Fruit fly (Drosophila melanogaster) whole organism, embryonic: Measurements from ENCODE around the gene Mink.
A peak's percentile ranks its signal among the peaks of the same experiment; 100 is the strongest.

Source experiments
- Adf1 ChIP-seq: fragments of 200-800 bp; sonication (Bioruptor generic); IDR thresholded peaks from 2 replicates; pipeline ENCODE4 v1.3.6; 2022; ENCODE audit warnings: missing biosample characterization, missing genetic modification characterization
- BtbVII ChIP-seq: fragments of 200-800 bp; sonication (Bioruptor generic); optimal IDR thresholded peaks from 3 replicates; lab custom pipeline; 2017; ENCODE audit warnings: missing biosample characterization, mild to moderate bottlenecking, missing genetic modification characterization
- CG10274 ChIP-seq: fragments of 200-800 bp; sonication (Bioruptor generic); optimal IDR thresholded peaks from 3 replicates; lab custom pipeline; 2017; ENCODE audit warnings: missing biosample characterization, mild to moderate bottlenecking, missing genetic modification characterization
- CG13123 ChIP-seq: fragments of 200-800 bp; sonication (Bioruptor generic); optimal IDR thresholded peaks from 2 replicates; lab custom pipeline; 2016; ENCODE audit warnings: missing biosample characterization, missing genetic modification characterization
- CG13287 ChIP-seq: fragments of 200-800 bp; sonication (Bioruptor generic); IDR thresholded peaks from 2 replicates; pipeline ENCODE4 v1.3.6; 2022; ENCODE audit warnings: missing biosample characterization, missing genetic modification characterization; ENCODE audit not compliant: partially characterized antibody
- CG13296 ChIP-seq: fragments of 200-800 bp; sonication (Bioruptor generic); optimal IDR thresholded peaks from 3 replicates; lab custom pipeline; 2018; ENCODE audit warnings: missing biosample characterization, mild to moderate bottlenecking, missing genetic modification characterization
- CG14441 ChIP-seq: fragments of 200-800 bp; sonication (Bioruptor generic); IDR thresholded peaks from 2 replicates; pipeline ENCODE4 v1.3.6; 2022; ENCODE audit warnings: missing biosample characterization, missing genetic modification characterization
- CG16779 ChIP-seq: fragments of 200-800 bp; sonication (Bioruptor generic); IDR thresholded peaks from 2 replicates; pipeline ENCODE4 v1.3.6; 2022; ENCODE audit warnings: missing biosample characterization, missing genetic modification characterization
- CG17361 ChIP-seq: fragments of 200-800 bp; sonication (Bioruptor generic); IDR thresholded peaks from 3 replicates; pipeline ENCODE4 v1.3.6; 2022; ENCODE audit warnings: missing biosample characterization, missing genetic modification characterization
- CG2875 ChIP-seq: fragments of 200-800 bp; sonication (Bioruptor generic); optimal IDR thresholded peaks from 2 replicates; lab custom pipeline; 2017; ENCODE audit warnings: missing biosample characterization, mild to moderate bottlenecking, missing genetic modification characterization, missing genetic modification reagents
- CG3163 ChIP-seq: fragments of 200-800 bp; sonication (Bioruptor generic); optimal IDR thresholded peaks from 3 replicates; lab custom pipeline; 2016; ENCODE audit warnings: missing biosample characterization, missing genetic modification characterization
- CG3407 ChIP-seq: fragments of 200-800 bp; sonication (Bioruptor generic); optimal IDR thresholded peaks from 2 replicates; lab custom pipeline; 2018; ENCODE audit warnings: missing biosample characterization, mild to moderate bottlenecking, missing genetic modification characterization
- CG6175 ChIP-seq: fragments of 200-800 bp; sonication (Bioruptor generic); IDR thresholded peaks from 3 replicates; pipeline ENCODE4 v1.3.6; 2022; ENCODE audit warnings: missing biosample characterization, missing genetic modification characterization
- CG6791 ChIP-seq: fragments of 200-800 bp; sonication (Bioruptor generic); IDR thresholded peaks from 3 replicates; pipeline ENCODE4 v1.3.6; 2022; ENCODE audit warnings: missing biosample characterization, missing genetic modification characterization; ENCODE audit not compliant: partially characterized antibody
- CG7372 ChIP-seq: fragments of 200-800 bp; sonication (Bioruptor generic); IDR thresholded peaks from 2 replicates; pipeline ENCODE4 v1.3.6; 2022; ENCODE audit warnings: missing biosample characterization, missing genetic modification characterization
- CG9437 ChIP-seq: fragments of 200-800 bp; sonication (Bioruptor generic); optimal IDR thresholded peaks from 2 replicates; lab custom pipeline; 2018; ENCODE audit warnings: missing biosample characterization, mild to moderate bottlenecking, missing genetic modification characterization
- Dfd ChIP-seq, 2 experiments: fragments of >200 bp; optimal IDR thresholded peaks; 2 replicates each; lab custom pipeline; 2017; ENCODE audit warnings: missing biosample characterization in 2 of 2, missing genetic modification characterization in 2 of 2
- Dll ChIP-seq: fragments of 200-800 bp; sonication (Bioruptor generic); IDR thresholded peaks from 4 replicates; pipeline ENCODE4 v1.3.6; 2022; ENCODE audit warnings: missing biosample characterization, missing genetic modification characterization; ENCODE audit not compliant: partially characterized antibody
- Dref ChIP-seq: fragments of 200-800 bp; sonication (Bioruptor generic); IDR thresholded peaks from 2 replicates; pipeline ENCODE4 v1.3.6; 2022; ENCODE audit warnings: missing biosample characterization, missing genetic modification characterization
- Drgx ChIP-seq: fragments of 200-800 bp; sonication (Bioruptor generic); IDR thresholded peaks from 2 replicates; pipeline ENCODE4 v1.3.6; 2022; ENCODE audit warnings: missing biosample characterization, missing genetic modification characterization
- Elba2 ChIP-seq: fragments of 200-800 bp; sonication (Bioruptor generic); optimal IDR thresholded peaks from 3 replicates; lab custom pipeline; 2016; ENCODE audit warnings: missing biosample characterization, missing genetic modification characterization
- Ets97D ChIP-seq: fragments of 200-800 bp; sonication (Bioruptor generic); optimal IDR thresholded peaks from 3 replicates; lab custom pipeline; 2016; ENCODE audit warnings: missing biosample characterization, missing genetic modification characterization
- Hmr ChIP-seq: fragments of 200-800 bp; sonication (Bioruptor generic); optimal IDR thresholded peaks from 3 replicates; lab custom pipeline; 2017; ENCODE audit warnings: mild to moderate bottlenecking, missing biosample characterization, missing genetic modification reagents, missing genetic modification characterization
- Lpt ChIP-seq: fragments of >200 bp; optimal IDR thresholded peaks from 2 replicates; lab custom pipeline; 2018; ENCODE audit warnings: missing biosample characterization, missing genetic modification characterization
- MBD-R2 ChIP-seq: fragments of 200-800 bp; sonication (Bioruptor generic); IDR thresholded peaks from 2 replicates; pipeline ENCODE4 v1.3.6; 2022; ENCODE audit warnings: missing biosample characterization, missing genetic modification characterization
- Nf-YC ChIP-seq: fragments of 200-800 bp; optimal IDR thresholded peaks from 3 replicates; lab custom pipeline; 2019; ENCODE audit warnings: missing biosample characterization, mild to moderate bottlenecking, missing genetic modification characterization, moderate library complexity
- Oaz ChIP-seq: fragments of 200-800 bp; sonication (Bioruptor generic); IDR thresholded peaks from 2 replicates; pipeline ENCODE4 v1.3.6; 2022; ENCODE audit warnings: missing biosample characterization, missing genetic modification characterization
- Ptx1 ChIP-seq: fragments of 200-800 bp; sonication (Bioruptor generic); IDR thresholded peaks from 2 replicates; pipeline ENCODE4 v1.3.6; 2022; ENCODE audit warnings: missing biosample characterization, missing genetic modification characterization
- Six4 ChIP-seq: fragments of 200-800 bp; sonication (Bioruptor generic); optimal IDR thresholded peaks from 2 replicates; lab custom pipeline; 2016; ENCODE audit warnings: missing biosample characterization, missing genetic modification characterization
- Sry-δ ChIP-seq: fragments of 200-800 bp; sonication (Bioruptor generic); optimal IDR thresholded peaks from 2 replicates; lab custom pipeline; 2016; ENCODE audit warnings: missing biosample characterization, missing genetic modification characterization
- ap ChIP-seq: fragments of 200-800 bp; sonication (Bioruptor generic); IDR thresholded peaks from 2 replicates; pipeline ENCODE4 v1.3.6; 2022; ENCODE audit warnings: missing biosample characterization, missing genetic modification characterization
- cad ChIP-seq: fragments of >200 bp; optimal IDR thresholded peaks from 2 replicates; lab custom pipeline; 2017; ENCODE audit warnings: missing biosample characterization, missing genetic modification characterization
- chinmo ChIP-seq: fragments of 200-800 bp; sonication (Bioruptor generic); IDR thresholded peaks from 4 replicates; pipeline ENCODE4 v1.3.6; 2022; ENCODE audit warnings: missing biosample characterization, missing genetic modification characterization; ENCODE audit not compliant: partially characterized antibody
- dan ChIP-seq: fragments of 200-800 bp; sonication (Bioruptor generic); IDR thresholded peaks from 2 replicates; pipeline ENCODE4 v1.3.6; 2022; ENCODE audit warnings: missing biosample characterization, missing genetic modification characterization
- disco-r ChIP-seq: fragments of 200-800 bp; sonication (Bioruptor generic); optimal IDR thresholded peaks from 2 replicates; lab custom pipeline; 2016; ENCODE audit warnings: missing biosample characterization, missing genetic modification characterization
- dmrt11E ChIP-seq: fragments of 200-800 bp; sonication (Bioruptor generic); optimal IDR thresholded peaks from 3 replicates; lab custom pipeline; 2018; ENCODE audit warnings: missing biosample characterization, mild to moderate bottlenecking, missing genetic modification characterization, moderate library complexity
- ems ChIP-seq: fragments of 200-800 bp; sonication (Bioruptor generic); optimal IDR thresholded peaks from 3 replicates; lab custom pipeline; 2016; ENCODE audit warnings: missing biosample characterization, missing genetic modification characterization
- fd64A ChIP-seq: fragments of 200-800 bp; sonication (Bioruptor generic); optimal IDR thresholded peaks from 3 replicates; lab custom pipeline; 2018; ENCODE audit warnings: missing biosample characterization, mild to moderate bottlenecking, missing genetic modification characterization
- gsb-n ChIP-seq: fragments of 200-800 bp; sonication (Bioruptor generic); optimal IDR thresholded peaks from 3 replicates; lab custom pipeline; 2018; ENCODE audit warnings: missing biosample characterization, mild to moderate bottlenecking, missing genetic modification characterization
- hbn ChIP-seq: fragments of 200-800 bp; sonication (Bioruptor generic); IDR thresholded peaks from 2 replicates; pipeline ENCODE4 v1.3.6; 2022; ENCODE audit warnings: missing biosample characterization, missing genetic modification characterization; ENCODE audit not compliant: partially characterized antibody
- mirr ChIP-seq: fragments of 200-800 bp; sonication (Bioruptor generic); optimal IDR thresholded peaks from 3 replicates; lab custom pipeline; 2018; ENCODE audit warnings: missing biosample characterization, mild to moderate bottlenecking, missing genetic modification characterization
- mld ChIP-seq: fragments of 200-800 bp; sonication (Bioruptor generic); IDR thresholded peaks from 3 replicates; pipeline ENCODE4 v1.3.6; 2022; ENCODE audit warnings: missing biosample characterization, missing genetic modification characterization; ENCODE audit not compliant: partially characterized antibody
- nerfin-2 ChIP-seq: fragments of 200-800 bp; sonication (Bioruptor generic); IDR thresholded peaks from 2 replicates; pipeline ENCODE4 v1.3.6; 2022; ENCODE audit warnings: missing biosample characterization, missing genetic modification characterization; ENCODE audit not compliant: partially characterized antibody
- phol ChIP-seq: fragments of 200-800 bp; sonication (Bioruptor generic); optimal IDR thresholded peaks from 3 replicates; lab custom pipeline; 2018; ENCODE audit warnings: missing biosample characterization, mild to moderate bottlenecking, missing genetic modification characterization, moderate library complexity
- ro ChIP-seq: fragments of 200-800 bp; sonication (Bioruptor generic); IDR thresholded peaks from 2 replicates; pipeline ENCODE4 v1.3.6; 2022; ENCODE audit warnings: missing biosample characterization, missing genetic modification characterization
- shn ChIP-seq: fragments of 200-800 bp; sonication (Bioruptor generic); optimal IDR thresholded peaks from 3 replicates; lab custom pipeline; 2016; ENCODE audit warnings: missing biosample characterization, missing genetic modification characterization
- slp2 ChIP-seq: fragments of 200-800 bp; sonication (Bioruptor generic); optimal IDR thresholded peaks from 2 replicates; lab custom pipeline; 2016; ENCODE audit warnings: missing biosample characterization, missing genetic modification characterization
- tap ChIP-seq: fragments of 200-800 bp; optimal IDR thresholded peaks from 3 replicates; lab custom pipeline; 2019; ENCODE audit warnings: missing biosample characterization, mild to moderate bottlenecking, missing genetic modification characterization, moderate library complexity
- tio ChIP-seq: fragments of 200-800 bp; sonication (Bioruptor generic); optimal IDR thresholded peaks from 2 replicates; lab custom pipeline; 2017; ENCODE audit warnings: missing biosample characterization, missing genetic modification characterization, inconsistent platforms
- tna ChIP-seq: fragments of 200-800 bp; sonication (Bioruptor generic); IDR thresholded peaks from 2 replicates; pipeline ENCODE4 v1.3.6; 2022; ENCODE audit warnings: missing biosample characterization, missing genetic modification characterization; ENCODE audit not compliant: partially characterized antibody
- tup ChIP-seq: fragments of 200-800 bp; sonication (Bioruptor generic); optimal IDR thresholded peaks from 2 replicates; lab custom pipeline; 2016; ENCODE audit warnings: missing biosample characterization, mild to moderate bottlenecking, missing genetic modification characterization, moderate library complexity
- wor ChIP-seq: fragments of 200-800 bp; sonication (Bioruptor generic); IDR thresholded peaks from 2 replicates; pipeline ENCODE4 v1.3.6; 2022; ENCODE audit warnings: missing biosample characterization, missing genetic modification characterization

Mink gene

dm6 chr3R:24938049-24938448, 15.8 kb downstream of the Mink start, which contains the start of gene Osbp (continued):
- TF ChIP-seq CG7372 (no peak), Sry-δ (GFP tag; lab: Kevin White, UChicago) (peak; percentile 51), CG10274 (GFP tag; lab: Kevin White, UChicago) (no peak), ems (no peak), CG6175 (no peak), BtbVII (GFP tag; lab: Kevin White, UChicago) (no peak), CG3163 (GFP tag; lab: Kevin White, UChicago) (no peak), Hmr (GFP tag; lab: Kevin White, UChicago) (no peak), hbn (GFP tag; lab: Robert Waterston, UW) (no peak; the same call in 1 of the 2 replicates), Nf-YC (tag; lab: Kevin White, UChicago) (peak; percentile 93), ro (GFP tag; lab: Robert Waterston, UW) (no peak), tup (GFP tag; lab: Kevin White, UChicago) (no peak), tna (GFP tag; lab: Robert Waterston, UW) (peak; percentile 63), CG9437 (GFP tag; lab: Kevin White, UChicago) (no peak), CG13287 (GFP tag; lab: Robert Waterston, UW) (peak; percentile 73), slp2 (GFP tag; lab: Kevin White, UChicago) (no peak), mld (GFP tag; lab: Robert Waterston, UW) (no peak), dan (GFP tag; lab: Robert Waterston, UW) (no peak), wor (GFP tag; lab: Robert Waterston, UW) (no peak), CG3407 (GFP tag; lab: Kevin White, UChicago) (no peak), Ets97D (GFP tag; lab: Kevin White, UChicago) (peak; percentile 60), ap (GFP tag; lab: Robert Waterston, UW) (no peak), shn (GFP tag; lab: Kevin White, UChicago) (no peak), CG13123 (GFP tag; lab: Kevin White, UChicago) (no peak), CG13296 (GFP tag; lab: Kevin White, UChicago) (peak; percentile 1), dmrt11E (no peak), CG16779 (GFP tag; lab: Robert Waterston, UW) (no peak), Lpt (no peak), Dfd (GFP tag; optimal IDR thresholded peaks at IDR 0.05; lab: Kevin White, UChicago) (no peak), Elba2 (GFP tag; lab: Kevin White, UChicago) (no peak), MBD-R2 (GFP tag; lab: Robert Waterston, UW) (peak; percentile 81), CG6791 (GFP tag; lab: Robert Waterston, UW) (peak; percentile 75), CG17361 (GFP tag; lab: Robert Waterston, UW) (no peak), nerfin-2 (GFP tag; lab: Robert Waterston, UW) (peak; percentile 29; the same call in 1 of the 2 replicates), Six4 (GFP tag; lab: Kevin White, UChicago) (no peak), phol (tag; lab: Kevin White, UChicago) (peak; percentile 17), chinmo (peak; percentile 68; the same call in 1 of the 4 replicates), Oaz (GFP tag; lab: Robert Waterston, UW) (no peak), fd64A (no peak), CG14441 (GFP tag; lab: Robert Waterston, UW) (no peak), Adf1 (GFP tag; lab: Robert Waterston, UW) (no peak), gsb-n (tag; lab: Kevin White, UChicago) (no peak), disco-r (GFP tag; lab: Kevin White, UChicago) (no peak), tap (tag; lab: Kevin White, UChicago) (no peak), CG2875 (GFP tag; lab: Kevin White, UChicago) (no peak), mirr (GFP tag; lab: Kevin White, UChicago) (peak; percentile 26), Ptx1 (no peak), cad (GFP tag; lab: Kevin White, UChicago) (no peak), tio (GFP tag; lab: Kevin White, UChicago) (no peak), Dll (GFP tag; lab: Robert Waterston, UW) (peak; percentile 58; the same call in 2 of the 4 replicates), Dref (GFP tag; lab: Robert Waterston, UW) (peak; percentile 94), Drgx (GFP tag; lab: Robert Waterston, UW) (no peak)
